Worm (Caenorhabditis elegans) whole organism, young adult: ENCODE data around the gene mnk-1.

ENCODE experiments used
- B0019.2 ChIP-seq: fragments of 200-800 bp; sonication (Bioruptor generic); conservative IDR thresholded peaks from 2 replicates; pipeline ENCODE4 v1.3.6; 2022; ENCODE audit warnings: missing genetic modification reagents, missing genetic modification characterization, missing compliant biosample characterization
- B0261.1 ChIP-seq: sonication (generic microtip); optimal IDR thresholded peaks from 2 replicates; lab custom pipeline; 2016; ENCODE audit warnings: mild to moderate bottlenecking, missing genetic modification characterization, moderate library complexity, missing compliant biosample characterization
- C06A6.2 ChIP-seq: fragments of 200-800 bp; sonication (Bioruptor generic); conservative IDR thresholded peaks from 2 replicates; pipeline ENCODE4 v1.3.6; 2022; ENCODE audit warnings: missing genetic modification characterization, missing compliant biosample characterization
- C17E4.6 ChIP-seq: fragments of 200-800 bp; sonication (Bioruptor generic); IDR thresholded peaks from 2 replicates; pipeline ENCODE4 v1.3.6; 2022; ENCODE audit warnings: missing genetic modification reagents, missing genetic modification characterization, missing compliant biosample characterization
- F22D6.2 ChIP-seq: sonication (generic microtip); optimal IDR thresholded peaks from 2 replicates; lab custom pipeline; 2016; ENCODE audit warnings: mild to moderate bottlenecking, missing genetic modification characterization, missing compliant biosample characterization
- F33H1.4 ChIP-seq: fragments of 200-800 bp; sonication (Bioruptor generic); IDR thresholded peaks from 2 replicates; pipeline ENCODE4 v1.3.6; 2022; ENCODE audit warnings: missing genetic modification reagents, missing genetic modification characterization, missing compliant biosample characterization
- F39B2.1 ChIP-seq: fragments of 200-800 bp; sonication (Bioruptor generic); IDR thresholded peaks from 2 replicates; pipeline ENCODE4 v1.3.6; 2022; ENCODE audit warnings: missing genetic modification reagents, missing genetic modification characterization, missing compliant biosample characterization
- F49E8.2 ChIP-seq: sonication (generic microtip); optimal IDR thresholded peaks from 3 replicates; lab custom pipeline; 2017; ENCODE audit warnings: missing genetic modification characterization, mild to moderate bottlenecking, missing compliant biosample characterization, antibody characterized with exemption, moderate library complexity; ENCODE audit not compliant: insufficient read depth
- F57A8.1 ChIP-seq: fragments of 200-800 bp; sonication (Bioruptor generic); optimal IDR thresholded peaks from 2 replicates; lab custom pipeline; 2018; ENCODE audit warnings: mild to moderate bottlenecking, missing genetic modification characterization, moderate library complexity, missing compliant biosample characterization
- F57C9.4 ChIP-seq: sonication (generic microtip); optimal IDR thresholded peaks from 2 replicates; lab custom pipeline; 2017; ENCODE audit warnings: mild to moderate bottlenecking, missing genetic modification characterization, missing compliant biosample characterization
- Y53F4B.3 ChIP-seq: fragments of 200-800 bp; sonication (Bioruptor generic); IDR thresholded peaks from 2 replicates; pipeline ENCODE4 v1.3.6; 2022; ENCODE audit warnings: missing genetic modification reagents, missing genetic modification characterization, missing compliant biosample characterization
- Y53G8AR.9 ChIP-seq: fragments of 200-800 bp; sonication (Bioruptor generic); conservative IDR thresholded peaks from 2 replicates; pipeline ENCODE4 v1.3.6; 2022; ENCODE audit warnings: missing genetic modification reagents, missing genetic modification characterization, missing compliant biosample characterization
- Y56A3A.18 ChIP-seq: fragments of 200-800 bp; sonication (Bioruptor generic); IDR thresholded peaks from 2 replicates; pipeline ENCODE4 v1.3.6; 2022; ENCODE audit warnings: missing genetic modification reagents, missing genetic modification characterization, missing compliant biosample characterization
- aptf-2 ChIP-seq: fragments of 200-800 bp; sonication (Bioruptor generic); conservative IDR thresholded peaks from 2 replicates; pipeline ENCODE4 v1.3.6; 2022; ENCODE audit warnings: missing genetic modification reagents, missing genetic modification characterization, missing compliant biosample characterization
- attf-5 ChIP-seq: fragments of 200-800 bp; sonication (Bioruptor generic); optimal IDR thresholded peaks from 2 replicates; lab custom pipeline; 2018; ENCODE audit warnings: mild to moderate bottlenecking, missing genetic modification characterization, missing compliant biosample characterization
- cebp-1 ChIP-seq, 2 experiments: fragments of 200-800 bp in 1 of 2; sonication (Bioruptor generic) in 1 of 2; sonication (generic microtip) in 1 of 2; IDR thresholded peaks in 1 of 2; optimal IDR thresholded peaks in 1 of 2; 2 replicates each; pipeline versions ENCODE4 v1.3.6 to Lab custom; 2017 to 2022; ENCODE audit warnings: missing compliant biosample characterization in 2 of 2, missing genetic modification characterization in 2 of 2, mild to moderate bottlenecking in 1 of 2, missing genetic modification reagents in 1 of 2, moderate library complexity in 1 of 2
- ceh-100 ChIP-seq: fragments of 200-800 bp; sonication (Bioruptor generic); IDR thresholded peaks from 2 replicates; pipeline ENCODE4 v1.3.6; 2022; ENCODE audit warnings: missing genetic modification reagents, missing genetic modification characterization, missing compliant biosample characterization
- ceh-27 ChIP-seq: fragments of 200-800 bp; sonication (Bioruptor generic); optimal IDR thresholded peaks from 2 replicates; lab custom pipeline; 2018; ENCODE audit warnings: mild to moderate bottlenecking, missing genetic modification characterization, moderate library complexity, missing compliant biosample characterization
- ceh-40 ChIP-seq: fragments of 200-800 bp; sonication (Bioruptor generic); IDR thresholded peaks from 2 replicates; pipeline ENCODE4 v1.3.6; 2022; ENCODE audit warnings: missing genetic modification characterization, missing compliant biosample characterization
- ceh-79 ChIP-seq: sonication (generic microtip); optimal IDR thresholded peaks from 2 replicates; lab custom pipeline; 2017; ENCODE audit warnings: mild to moderate bottlenecking, missing genetic modification characterization, missing compliant biosample characterization
- ceh-91 ChIP-seq: fragments of 200-800 bp; sonication (Bioruptor generic); IDR thresholded peaks from 2 replicates; pipeline ENCODE4 v1.3.6; 2022; ENCODE audit warnings: missing genetic modification reagents, missing genetic modification characterization, missing compliant biosample characterization
- die-1 ChIP-seq: sonication (generic microtip); optimal IDR thresholded peaks from 2 replicates; lab custom pipeline; 2016; ENCODE audit warnings: missing genotype, mild to moderate bottlenecking, missing genetic modification characterization, missing compliant biosample characterization
- dpl-1 ChIP-seq: fragments of 150-350 bp; optimal IDR thresholded peaks from 2 replicates; lab custom pipeline; 2014; ENCODE audit warnings: missing biosample characterization, missing genetic modification reagents, missing genetic modification characterization
- efl-1 ChIP-seq: fragments of 150-350 bp; optimal IDR thresholded peaks from 2 replicates; lab custom pipeline; 2014; ENCODE audit warnings: missing biosample characterization, missing genetic modification reagents, missing genetic modification characterization
- egl-18 ChIP-seq: fragments of 200-800 bp; sonication (Bioruptor generic); IDR thresholded peaks from 2 replicates; pipeline ENCODE4 v1.3.6; 2022; ENCODE audit warnings: missing genetic modification reagents, missing genetic modification characterization, missing compliant biosample characterization
- egrh-3 ChIP-seq: fragments of 200-800 bp; sonication (Bioruptor generic); IDR thresholded peaks from 2 replicates; pipeline ENCODE4 v1.3.6; 2022; ENCODE audit warnings: missing genetic modification reagents, missing genetic modification characterization, missing compliant biosample characterization
- ekl-4 ChIP-seq: fragments of 200-800 bp; sonication (Bioruptor generic); IDR thresholded peaks from 2 replicates; pipeline ENCODE4 v1.3.6; 2022; ENCODE audit warnings: missing genetic modification reagents, missing genetic modification characterization, missing compliant biosample characterization
- fkh-3 ChIP-seq: sonication (generic microtip); optimal IDR thresholded peaks from 2 replicates; lab custom pipeline; 2016; ENCODE audit warnings: mild to moderate bottlenecking, missing genetic modification characterization, missing compliant biosample characterization
- him-1 ChIP-seq: sonication (generic microtip); optimal IDR thresholded peaks from 2 replicates; lab custom pipeline; 2016; ENCODE audit warnings: missing genotype, missing genetic modification reagents, missing genetic modification characterization, missing compliant biosample characterization
- hmg-20 ChIP-seq: fragments of 200-800 bp; sonication (Bioruptor generic); IDR thresholded peaks from 2 replicates; pipeline ENCODE4 v1.3.6; 2022; ENCODE audit warnings: missing genetic modification reagents, missing genetic modification characterization, missing compliant biosample characterization
- hrde-1 ChIP-seq: sonication (generic microtip); optimal IDR thresholded peaks from 2 replicates; lab custom pipeline; 2016; ENCODE audit warnings: missing genetic modification characterization, mild to moderate bottlenecking, missing compliant biosample characterization, moderate library complexity, missing genotype, missing genetic modification reagents, borderline replicate concordance
- lin-54 ChIP-seq: fragments of 200-800 bp; sonication (Bioruptor generic); optimal IDR thresholded peaks from 2 replicates; lab custom pipeline; 2018; ENCODE audit warnings: mild to moderate bottlenecking, missing genetic modification characterization, missing compliant biosample characterization
- lsl-1 ChIP-seq: fragments of 200-800 bp; sonication (Bioruptor generic); optimal IDR thresholded peaks from 2 replicates; lab custom pipeline; 2018; ENCODE audit warnings: mild to moderate bottlenecking, missing genetic modification characterization, moderate library complexity, missing compliant biosample characterization
- lsy-27 ChIP-seq: sonication (generic microtip); optimal IDR thresholded peaks from 2 replicates; lab custom pipeline; 2017; ENCODE audit warnings: missing genetic modification characterization, mild to moderate bottlenecking, missing compliant biosample characterization, antibody characterized with exemption, missing genotype, borderline replicate concordance; ENCODE audit not compliant: insufficient read depth
- madf-3 ChIP-seq: fragments of 200-800 bp; sonication (Bioruptor generic); IDR thresholded peaks from 2 replicates; pipeline ENCODE4 v1.3.6; 2022; ENCODE audit warnings: missing genetic modification reagents, missing genetic modification characterization, missing compliant biosample characterization
- madf-8 ChIP-seq: fragments of 200-800 bp; sonication (Bioruptor generic); conservative IDR thresholded peaks from 2 replicates; pipeline ENCODE4 v1.3.6; 2022; ENCODE audit warnings: missing genetic modification reagents, missing genetic modification characterization, missing compliant biosample characterization
- mel-28 ChIP-seq: sonication (generic microtip); optimal IDR thresholded peaks from 2 replicates; lab custom pipeline; 2016; ENCODE audit warnings: borderline replicate concordance, mild to moderate bottlenecking, missing genetic modification characterization, missing compliant biosample characterization
- nfyb-1 ChIP-seq: fragments of 200-800 bp; sonication (Bioruptor generic); IDR thresholded peaks from 2 replicates; pipeline ENCODE4 v1.3.6; 2022; ENCODE audit warnings: missing genetic modification reagents, missing genetic modification characterization, missing compliant biosample characterization
- nhr-27 ChIP-seq: fragments of 200-800 bp; sonication (Bioruptor generic); optimal IDR thresholded peaks from 2 replicates; lab custom pipeline; 2018; ENCODE audit warnings: mild to moderate bottlenecking, missing genetic modification characterization, moderate library complexity, missing compliant biosample characterization
- rec-8 ChIP-seq, 2 experiments: sonication (generic microtip); optimal IDR thresholded peaks; 2 replicates each; lab custom pipeline; 2016; ENCODE audit warnings: mild to moderate bottlenecking in 2 of 2, missing genetic modification characterization in 2 of 2, missing genetic modification reagents in 2 of 2, missing genotype in 2 of 2, missing biosample characterization in 1 of 2, missing compliant biosample characterization in 1 of 2, moderate library complexity in 1 of 2
- somi-1 ChIP-seq: fragments of 200-800 bp; sonication (Bioruptor generic); optimal IDR thresholded peaks from 2 replicates; lab custom pipeline; 2018; ENCODE audit warnings: mild to moderate bottlenecking, missing genetic modification characterization, missing compliant biosample characterization
- tbp1 ChIP-seq: fragments of 200-800 bp; sonication (Bioruptor generic); optimal IDR thresholded peaks from 2 replicates; lab custom pipeline; 2018; ENCODE audit warnings: mild to moderate bottlenecking, missing genetic modification characterization, missing compliant biosample characterization
- tbx-9 ChIP-seq: sonication (generic microtip); optimal IDR thresholded peaks from 2 replicates; lab custom pipeline; 2016; ENCODE audit warnings: borderline replicate concordance, missing genetic modification characterization, inconsistent platforms, missing compliant biosample characterization
- tlf-1 ChIP-seq: fragments of 200-800 bp; sonication (Bioruptor generic); optimal IDR thresholded peaks from 2 replicates; lab custom pipeline; 2018; ENCODE audit warnings: mild to moderate bottlenecking, missing genetic modification characterization, missing compliant biosample characterization
- unc-62 ChIP-seq: fragments of 150-350 bp; optimal IDR thresholded peaks from 2 replicates; lab custom pipeline; 2014; ENCODE audit warnings: missing biosample characterization, missing genetic modification reagents, missing genetic modification characterization
- xnd-1 ChIP-seq: sonication (generic microtip); optimal IDR thresholded peaks from 2 replicates; lab custom pipeline; 2016; ENCODE audit warnings: missing genotype, missing genetic modification reagents, missing genetic modification characterization, missing compliant biosample characterization

mnk-1 gene

DNA sequence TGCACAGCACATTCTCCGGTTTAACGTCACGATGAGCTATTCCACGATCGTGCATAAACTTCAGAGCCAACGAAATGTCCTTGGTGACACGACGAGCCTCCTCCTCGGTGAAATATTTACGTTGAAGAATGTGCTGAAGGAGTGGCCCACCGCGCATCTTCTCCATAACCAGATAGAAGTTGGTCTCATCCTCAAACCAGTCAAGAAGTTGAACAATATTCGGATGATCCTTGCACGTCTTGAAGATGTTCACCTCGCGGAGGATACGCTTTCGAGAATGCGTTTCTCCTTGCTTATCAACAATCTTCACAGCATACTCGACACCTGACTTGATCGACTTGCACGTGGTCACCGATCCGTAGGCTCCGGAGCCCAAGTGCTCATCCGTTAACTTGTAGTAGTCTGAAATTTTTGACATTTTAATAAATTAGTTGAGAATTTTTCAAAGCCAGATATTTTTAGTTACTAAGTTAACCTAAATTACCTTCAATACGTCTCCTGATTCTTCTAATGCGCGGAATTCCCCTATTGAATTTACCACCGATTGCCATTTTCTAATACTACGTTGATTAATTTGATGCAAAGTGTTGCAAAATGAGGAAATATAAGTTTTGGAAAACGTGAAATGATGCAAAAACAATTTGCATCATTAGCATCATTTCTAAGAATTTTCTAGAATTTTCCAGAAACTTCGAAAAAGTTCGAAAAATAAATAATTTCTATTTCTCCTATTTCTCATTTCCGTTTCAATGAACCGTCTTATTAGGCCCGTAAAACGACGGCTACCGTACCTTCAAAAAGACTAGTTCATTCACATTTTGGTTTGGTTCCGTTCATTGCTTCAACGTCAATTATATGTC, 8.7 kb downstream of the mnk-1 start (continued):
- TF ChIP-seq tlf-1 (GFP tag; lab: Kevin White, UChicago) (peak; percentile 39), tbp1 (GFP tag; lab: Kevin White, UChicago) (no peak), somi-1 (GFP tag; lab: Kevin White, UChicago) (no peak), ceh-91 (GFP tag; lab: Robert Waterston, UW) (no peak), F33H1.4 (no peak), dpl-1 (no peak), rec-8 (tag; optimal IDR thresholded peaks at IDR 0.05; lab: Kevin White, UChicago) (no peak), lsy-27 (tag; lab: Kevin White, UChicago) (no peak), him-1 (tag; lab: Kevin White, UChicago) (no peak), F57A8.1 (GFP tag; lab: Kevin White, UChicago) (no peak), efl-1 (no peak), mel-28 (tag; lab: Kevin White, UChicago) (no peak), ceh-100 (GFP tag; lab: Robert Waterston, UW) (0 out of 2 replicates have a peak, but pooled peaks have one; percentile 8), ceh-40 (no peak), C17E4.6 (no peak), madf-8 (no peak), aptf-2 (no peak), F39B2.1 (no peak), Y53G8AR.9 (GFP tag; lab: Robert Waterston, UW) (peak; percentile 32; the same call in 1 of the 2 replicates), lsl-1 (GFP tag; lab: Kevin White, UChicago) (no peak), tbx-9 (no peak), hmg-20 (GFP tag; lab: Robert Waterston, UW) (no peak; the same call in 1 of the 2 replicates), lin-54 (GFP tag; lab: Kevin White, UChicago) (no peak), Y53F4B.3 (GFP tag; lab: Robert Waterston, UW) (no peak), cebp-1 (GFP tag; IDR thresholded peaks at IDR 0.05; lab: Robert Waterston, UW) (no peak), cebp-1 (tag; optimal IDR thresholded peaks at IDR 0.05; lab: Kevin White, UChicago) (no peak), F57C9.4 (tag; lab: Kevin White, UChicago) (no peak), unc-62 (GFP tag; lab: Kevin White, UChicago) (no peak), fkh-3 (peak; percentile 55), F22D6.2 (no peak), Y56A3A.18 (GFP tag; lab: Robert Waterston, UW) (no peak; the same call in 1 of the 2 replicates), nfyb-1 (GFP tag; lab: Robert Waterston, UW) (peak; percentile 73), hrde-1 (tag; lab: Kevin White, UChicago) (no peak), egl-18 (GFP tag; lab: Robert Waterston, UW) (no peak), ekl-4 (peak; percentile 27; the same call in 1 of the 2 replicates), B0019.2 (no peak), F49E8.2 (no peak), C06A6.2 (GFP tag; lab: Robert Waterston, UW) (no peak; the same call in 1 of the 2 replicates), ceh-27 (GFP tag; lab: Kevin White, UChicago) (no peak), madf-3 (GFP tag; lab: Robert Waterston, UW) (peak; percentile 70), B0261.1 (tag; lab: Kevin White, UChicago) (no peak), xnd-1 (tag; lab: Kevin White, UChicago) (no peak), attf-5 (GFP tag; lab: Kevin White, UChicago) (no peak), ceh-79 (no peak), nhr-27 (tag; lab: Kevin White, UChicago) (no peak), die-1 (tag; lab: Kevin White, UChicago) (no peak), egrh-3 (GFP tag; lab: Robert Waterston, UW) (no peak)
